Worm (Caenorhabditis elegans) whole organism, late embryonic: ENCODE data around the gene col-121.

Experiments
- lim-6 ChIP-seq: sonication (generic microtip); optimal IDR thresholded peaks from 2 replicates; lab custom pipeline; 2016; ENCODE audit warnings: missing genetic modification characterization, missing compliant biosample characterization
- nfya-1 ChIP-seq: sonication (generic microtip); optimal IDR thresholded peaks from 2 replicates; lab custom pipeline; 2017; ENCODE audit warnings: missing genetic modification characterization, mild to moderate bottlenecking, missing compliant biosample characterization, antibody characterized with exemption, moderate library complexity
- tbx-2 ChIP-seq: sonication (generic microtip); optimal IDR thresholded peaks from 2 replicates; lab custom pipeline; 2016; ENCODE audit warnings: missing genetic modification characterization, missing compliant biosample characterization

DNA sequence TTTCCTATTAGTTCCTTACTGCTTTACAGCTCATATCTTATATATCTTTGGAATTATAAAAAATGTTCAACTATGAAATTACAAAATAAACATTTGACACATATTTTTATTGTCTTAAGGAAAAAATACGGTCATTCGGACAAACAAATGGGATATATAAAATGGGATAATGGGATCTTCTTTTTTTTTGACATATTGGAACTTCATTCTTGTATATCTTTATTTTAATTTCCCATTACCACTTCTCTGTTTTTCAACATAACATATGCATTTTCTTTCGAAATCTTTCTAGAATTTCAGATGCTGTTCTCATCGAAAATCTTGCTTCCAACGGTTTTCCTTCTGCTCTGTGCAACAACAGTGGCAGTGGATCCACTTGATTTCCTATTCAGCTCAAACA, 11.2 kb downstream of the col-121 start, which contains the start of gene C10C5.7:
- no peak for TF ChIP-seq lim-6
- no peak for TF ChIP-seq tbx-2 (tag; lab: Kevin White, UChicago)
- no peak for TF ChIP-seq nfya-1 (tag; lab: Kevin White, UChicago)
